Worm (Caenorhabditis elegans): ENCODE measurements around the gene elks-1.

DNA sequence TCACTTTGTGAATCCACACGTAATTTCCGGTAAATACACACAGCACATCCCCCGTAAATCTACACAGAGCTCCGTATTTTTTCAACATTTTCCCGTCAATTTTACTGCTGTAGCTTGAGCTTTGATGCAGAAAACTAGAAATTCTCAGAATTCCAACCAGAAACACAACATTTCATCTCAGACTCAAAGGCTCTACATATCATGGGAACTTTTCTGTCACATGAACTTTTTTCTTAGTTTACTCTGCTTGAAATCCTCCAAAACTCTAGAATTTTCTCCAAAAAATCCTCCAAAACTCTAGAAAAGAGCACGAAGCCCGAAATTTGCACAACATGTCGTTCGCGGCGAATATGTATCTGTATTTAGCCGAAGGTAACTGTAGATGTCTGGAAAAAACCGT lies 13.4 kb upstream of the elks-1 start, which contains the start of gene Y55H10A.2:
- TF ChIP-seq nhr-23 (tag; optimal IDR thresholded peaks at IDR 0.05) (no peak), eor-1 (tag; optimal IDR thresholded peaks at IDR 0.05) (no peak), nfya-1 (tag; optimal IDR thresholded peaks at IDR 0.05; ENCODE audit: insufficient read depth) (no peak), ceh-82 (tag; optimal IDR thresholded peaks at IDR 0.05) (no peak), ZK546.5 (tag; optimal IDR thresholded peaks at IDR 0.05) (no peak), nhr-25 (tag; optimal IDR thresholded peaks at IDR 0.05) (no peak), ztf-4 (tag; optimal IDR thresholded peaks at IDR 0.05) (no peak), pqm-1 (tag; optimal IDR thresholded peaks at IDR 0.05) (no peak), egl-27 (tag; optimal IDR thresholded peaks at IDR 0.05) (no peak), lin-39 (tag; optimal IDR thresholded peaks at IDR 0.05) (no peak), nhr-11 (tag; optimal IDR thresholded peaks at IDR 0.05) (no peak), elt-1 (tag; optimal IDR thresholded peaks at IDR 0.05) (no peak)

Data from whole organism, L3 larva.